Worm (Caenorhabditis elegans): ENCODE results near the gene T24F1.7.

T24F1.7 gene

ce11 chrII:11305627-11306449 lies 6.5 kb upstream of the T24F1.7 start, which contains the start of gene rsf-1 (continued):
- TF ChIP-seq nhr-20 (tag; optimal IDR thresholded peaks at IDR 0.05) (peak; percentile 10), C16A3.4 (tag; optimal IDR thresholded peaks at IDR 0.05) (no peak), snpc-4 (tag; optimal IDR thresholded peaks at IDR 0.05) (no peak), F16B12.6 (tag; optimal IDR thresholded peaks at IDR 0.05) (no peak), tlp-1 (tag; optimal IDR thresholded peaks at IDR 0.05) (no peak), unc-86 (tag; optimal IDR thresholded peaks at IDR 0.05) (peak; percentile 53), fkh-8 (tag; optimal IDR thresholded peaks at IDR 0.05) (no peak), unc-62 (GFP tag; optimal IDR thresholded peaks at IDR 0.05) (no peak), nhr-47 (tag; optimal IDR thresholded peaks at IDR 0.05) (peak; percentile 24), unc-98 (GFP tag; IDR thresholded peaks at IDR 0.05) (no peak), C34B4.2 (tag; optimal IDR thresholded peaks at IDR 0.05) (no peak), ceh-90 (tag; optimal IDR thresholded peaks at IDR 0.05) (no peak), nhr-28 (tag; optimal IDR thresholded peaks at IDR 0.05) (no peak), fkh-10 (GFP tag; optimal IDR thresholded peaks at IDR 0.05) (no peak), ceh-88 (GFP tag; IDR thresholded peaks at IDR 0.05) (peak; percentile 13; the same call in 1 of the 2 replicates), Y116A8C.19 (tag; optimal IDR thresholded peaks at IDR 0.05; ENCODE audit: borderline replicate concordance) (no peak), efl-3 (GFP tag; optimal IDR thresholded peaks at IDR 0.05) (no peak), skn-1 (tag; optimal IDR thresholded peaks at IDR 0.05) (peak; percentile 24), lir-3 (tag; optimal IDR thresholded peaks at IDR 0.05; ENCODE audit: poor library complexity) (no peak), dsc-1 (tag; optimal IDR thresholded peaks at IDR 0.05) (no peak), ceh-63 (GFP tag; optimal IDR thresholded peaks at IDR 0.05) (no peak), mab-9 (GFP tag; IDR thresholded peaks at IDR 0.05) (no peak), nhr-84 (tag; optimal IDR thresholded peaks at IDR 0.05) (no peak), hlh-4 (tag; optimal IDR thresholded peaks at IDR 0.05) (no peak), snu-23 (GFP tag; optimal IDR thresholded peaks at IDR 0.05) (peak; percentile 14), lin-13 (GFP tag; optimal IDR thresholded peaks at IDR 0.05) (no peak), fkh-4 (tag; optimal IDR thresholded peaks at IDR 0.05; ENCODE audit: borderline replicate concordance) (no peak), unc-130 (tag; optimal IDR thresholded peaks at IDR 0.05) (no peak), irx-1 (tag; optimal IDR thresholded peaks at IDR 0.05) (no peak), ztf-11 (tag; optimal IDR thresholded peaks at IDR 0.05) (no peak), jun-1 (tag; optimal IDR thresholded peaks at IDR 0.05) (no peak), xbp-1 (tag; optimal IDR thresholded peaks at IDR 0.05) (no peak), sox-4 (tag; optimal IDR thresholded peaks at IDR 0.05) (no peak), elt-3 (tag; optimal IDR thresholded peaks at IDR 0.05) (no peak), lsy-2 (tag; optimal IDR thresholded peaks at IDR 0.05) (peak in 1 of 2 experiments; percentile 25), unc-30 (tag; optimal IDR thresholded peaks at IDR 0.05) (no peak), lin-14 (GFP tag; optimal IDR thresholded peaks at IDR 0.05) (peak; percentile 57), mdl-1 (tag; optimal IDR thresholded peaks at IDR 0.05) (no peak), zip-4 (GFP tag; optimal IDR thresholded peaks at IDR 0.05) (no peak), tbx-2 (tag; optimal IDR thresholded peaks at IDR 0.05) (peak; percentile 15), vab-15 (tag; optimal IDR thresholded peaks at IDR 0.05) (no peak), nhr-76 (tag; optimal IDR thresholded peaks at IDR 0.05) (no peak), ceh-8 (GFP tag; optimal IDR thresholded peaks at IDR 0.05) (no peak)

ce11 chrII:11307332-11307731 lies 5.0 kb upstream of the T24F1.7 start:
- TF ChIP-seq mdl-1 (tag; optimal IDR thresholded peaks at IDR 0.05) (peak in 1 of 2 experiments; percentile 10), irx-1 (tag; optimal IDR thresholded peaks at IDR 0.05) (no peak), dpl-1 (GFP tag; optimal IDR thresholded peaks at IDR 0.05) (no peak), nhr-71 (tag; optimal IDR thresholded peaks at IDR 0.05) (no peak), egl-27 (tag; optimal IDR thresholded peaks at IDR 0.05) (no peak), elt-2 (tag; optimal IDR thresholded peaks at IDR 0.05) (no peak), unc-98 (GFP tag; IDR thresholded peaks at IDR 0.05) (no peak), ceh-88 (GFP tag; IDR thresholded peaks at IDR 0.05) (no peak), unc-30 (tag; optimal IDR thresholded peaks at IDR 0.05) (no peak), C34B4.2 (tag; optimal IDR thresholded peaks at IDR 0.05) (no peak), skn-1 (tag; optimal IDR thresholded peaks at IDR 0.05) (no peak), snpc-4 (tag; optimal IDR thresholded peaks at IDR 0.05) (no peak), fkh-10 (GFP tag; optimal IDR thresholded peaks at IDR 0.05) (no peak), pax-3 (tag; optimal IDR thresholded peaks at IDR 0.05) (no peak), hlh-4 (tag; optimal IDR thresholded peaks at IDR 0.05) (no peak), lin-14 (GFP tag; optimal IDR thresholded peaks at IDR 0.05) (peak; percentile 29), nhr-237 (tag; optimal IDR thresholded peaks at IDR 0.05) (no peak), ztf-11 (tag; optimal IDR thresholded peaks at IDR 0.05) (no peak), unc-62 (GFP tag; optimal IDR thresholded peaks at IDR 0.05) (no peak), egl-13 (tag; optimal IDR thresholded peaks at IDR 0.05) (no peak)

Data from whole organism, L1 larva.